Worm (Caenorhabditis elegans) whole organism, late embryonic: ENCODE results near the gene F20D6.1.

Experiments
- F13H6.1 ChIP-seq: sonication (generic microtip); optimal IDR thresholded peaks from 2 replicates; lab custom pipeline; 2016; ENCODE audit warnings: missing genetic modification characterization, missing compliant biosample characterization
- dmd-4 ChIP-seq: sonication (generic microtip); optimal IDR thresholded peaks from 2 replicates; lab custom pipeline; 2016; ENCODE audit warnings: borderline replicate concordance, missing genetic modification characterization, missing compliant biosample characterization
- madf-2 ChIP-seq: sonication (generic microtip); optimal IDR thresholded peaks from 2 replicates; lab custom pipeline; 2017; ENCODE audit warnings: missing genetic modification characterization, missing compliant biosample characterization
- mec-3 ChIP-seq: sonication (generic microtip); optimal IDR thresholded peaks from 2 replicates; lab custom pipeline; 2016; ENCODE audit warnings: borderline replicate concordance, missing genetic modification characterization, missing compliant biosample characterization
- nfya-1 ChIP-seq: sonication (generic microtip); optimal IDR thresholded peaks from 2 replicates; lab custom pipeline; 2017; ENCODE audit warnings: missing genetic modification characterization, mild to moderate bottlenecking, missing compliant biosample characterization, antibody characterized with exemption, moderate library complexity
- pat-9 ChIP-seq: fragments of 200-800 bp; sonication (Bioruptor generic); optimal IDR thresholded peaks from 2 replicates; lab custom pipeline; 2018; ENCODE audit warnings: mild to moderate bottlenecking, missing genetic modification characterization, moderate library complexity, missing compliant biosample characterization
- pqm-1 ChIP-seq: sonication (generic microtip); optimal IDR thresholded peaks from 2 replicates; lab custom pipeline; 2016; ENCODE audit warnings: missing genetic modification characterization, missing compliant biosample characterization
- ztf-16 ChIP-seq: sonication (generic microtip); optimal IDR thresholded peaks from 2 replicates; lab custom pipeline; 2017; ENCODE audit warnings: missing genetic modification characterization, missing compliant biosample characterization

ce11 chrV:8221083-8221538, 30.6 kb downstream of the F20D6.1 start, which contains the start of the genes cogc-6 and air-1:
- TF ChIP-seq madf-2 (tag; lab: Kevin White, UChicago): no peak
- TF ChIP-seq dmd-4 (tag; lab: Kevin White, UChicago): no peak
- TF ChIP-seq nfya-1 (tag; lab: Kevin White, UChicago): no peak
- no peak for TF ChIP-seq F13H6.1 (tag; lab: Kevin White, UChicago)
- no peak for TF ChIP-seq mec-3 (tag; lab: Kevin White, UChicago)
- no peak for TF ChIP-seq pqm-1 (tag; lab: Kevin White, UChicago)
- TF ChIP-seq pat-9 (tag; lab: Kevin White, UChicago): no peak
- TF ChIP-seq ztf-16 (tag; lab: Kevin White, UChicago): no peak
